Worm (Caenorhabditis elegans): Measurements from ENCODE around the gene cand-1.

Gene cand-1

ce11 chrV:16786012-16786411 lies 16.7 kb upstream of the cand-1 start:
- TF ChIP-seq elt-3 (tag; optimal IDR thresholded peaks at IDR 0.05) (no peak), ceh-28 (tag; optimal IDR thresholded peaks at IDR 0.05) (no peak), lin-39 (tag; optimal IDR thresholded peaks at IDR 0.05) (no peak)

- TF ChIP-seq snpc-4 (tag; optimal IDR thresholded peaks at IDR 0.05) = no peak
- no peak for TF ChIP-seq skn-1 (tag; optimal IDR thresholded peaks at IDR 0.05)
- no peak for TF ChIP-seq elt-3 (tag; optimal IDR thresholded peaks at IDR 0.05)
- no peak for TF ChIP-seq hmg-11 (tag; optimal IDR thresholded peaks at IDR 0.05)
- no peak for TF ChIP-seq ztf-11 (tag; optimal IDR thresholded peaks at IDR 0.05)
- no peak for TF ChIP-seq ceh-9 (tag; optimal IDR thresholded peaks at IDR 0.05)
- TF ChIP-seq sea-2 (GFP tag; optimal IDR thresholded peaks at IDR 0.05) = no peak
- TF ChIP-seq ceh-82 (tag; optimal IDR thresholded peaks at IDR 0.05) = no peak
- no peak for TF ChIP-seq ztf-4 (tag; optimal IDR thresholded peaks at IDR 0.05)
Measured at ce11 chrV:16788967-16789366, 13.7 kb upstream of the cand-1 start, which contains the start of gene immt-2. immt-2 (plus strand) TSS chrV:16789267.

DNA sequence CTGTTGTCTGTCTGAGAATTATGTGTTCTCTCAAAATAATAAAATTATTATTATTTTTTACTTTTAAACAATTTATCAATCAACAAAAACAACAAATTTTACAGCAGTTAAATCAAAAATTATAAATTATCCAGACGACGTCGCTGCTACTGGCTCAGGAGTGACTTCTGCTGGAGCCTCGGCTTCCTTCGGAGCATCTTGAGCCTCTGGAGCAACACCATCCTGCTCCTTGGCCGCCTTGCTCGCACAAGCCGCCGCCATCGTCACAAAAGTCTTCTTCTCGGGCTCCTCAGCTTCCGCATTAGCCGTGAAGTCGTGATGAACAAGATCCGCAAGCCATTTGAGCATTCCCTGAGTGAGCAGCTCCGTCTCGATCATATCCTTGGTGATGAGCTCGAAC lies 10.0 kb upstream of the cand-1 start:
- TF ChIP-seq egl-5 (tag; optimal IDR thresholded peaks at IDR 0.05) (no peak), fkh-2 (tag; optimal IDR thresholded peaks at IDR 0.05) (no peak), lin-39 (tag; optimal IDR thresholded peaks at IDR 0.05) (no peak), nhr-43 (tag; optimal IDR thresholded peaks at IDR 0.05; ENCODE audit: poor library complexity, severe bottlenecking) (no peak), elt-2 (tag; optimal IDR thresholded peaks at IDR 0.05) (no peak), ceh-28 (tag; optimal IDR thresholded peaks at IDR 0.05) (no peak), egl-27 (tag; optimal IDR thresholded peaks at IDR 0.05) (no peak), unc-62 (GFP tag; optimal IDR thresholded peaks at IDR 0.05) (no peak), ztf-4 (tag; optimal IDR thresholded peaks at IDR 0.05) (no peak), aly-2 (tag; optimal IDR thresholded peaks at IDR 0.05) (no peak), elt-3 (tag; optimal IDR thresholded peaks at IDR 0.05) (no peak), R02D3.7 (tag; optimal IDR thresholded peaks at IDR 0.05) (no peak), nhr-76 (tag; optimal IDR thresholded peaks at IDR 0.05) (no peak), nhr-237 (tag; optimal IDR thresholded peaks at IDR 0.05) (no peak), ceh-16 (tag; optimal IDR thresholded peaks at IDR 0.05) (no peak), tbx-2 (tag; optimal IDR thresholded peaks at IDR 0.05) (no peak), ztf-11 (tag; optimal IDR thresholded peaks at IDR 0.05) (no peak), sea-2 (GFP tag; optimal IDR thresholded peaks at IDR 0.05) (no peak), nhr-11 (tag; optimal IDR thresholded peaks at IDR 0.05) (no peak)

ce11 chrV:16793312-16793711 lies 9.4 kb upstream of the cand-1 start:
- TF ChIP-seq nhr-23 (tag; optimal IDR thresholded peaks at IDR 0.05) = no peak
- TF ChIP-seq nhr-237 (tag; optimal IDR thresholded peaks at IDR 0.05) = no peak
- no peak for TF ChIP-seq lin-39 (tag; optimal IDR thresholded peaks at IDR 0.05)
- TF ChIP-seq lsy-12 (tag; optimal IDR thresholded peaks at IDR 0.05) = no peak
- TF ChIP-seq unc-39 (tag; optimal IDR thresholded peaks at IDR 0.05) = no peak
- TF ChIP-seq nhr-67 (tag; optimal IDR thresholded peaks at IDR 0.05) = no peak
- TF ChIP-seq R02D3.7 (tag; optimal IDR thresholded peaks at IDR 0.05) = no peak
- TF ChIP-seq ceh-16 (tag; optimal IDR thresholded peaks at IDR 0.05) = no peak
- no peak for TF ChIP-seq ceh-28 (tag; optimal IDR thresholded peaks at IDR 0.05)
- no peak for TF ChIP-seq ztf-11 (tag; optimal IDR thresholded peaks at IDR 0.05)
- no peak for TF ChIP-seq eor-1 (tag; optimal IDR thresholded peaks at IDR 0.05)

DNA sequence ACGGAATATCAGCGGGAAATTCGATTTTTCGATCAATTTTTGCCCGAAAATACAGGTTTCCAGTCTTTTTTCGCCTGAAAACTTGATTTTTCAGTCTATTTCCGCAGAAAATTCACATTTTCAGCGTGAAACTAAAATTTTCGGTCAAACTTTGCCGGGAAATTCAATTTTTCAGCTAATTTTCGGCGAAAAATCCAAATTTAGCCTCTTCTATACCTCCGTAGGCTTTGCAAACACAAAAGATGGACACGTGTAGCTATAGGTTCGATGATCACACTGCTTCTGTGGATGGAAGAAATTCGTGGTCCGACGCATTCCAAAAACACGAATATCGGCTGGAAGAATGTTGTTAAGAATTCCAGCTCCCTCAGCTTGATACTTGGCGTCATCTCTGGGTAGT lies 8.6 kb upstream of the cand-1 start:
- TF ChIP-seq snpc-4 (tag; optimal IDR thresholded peaks at IDR 0.05) = no peak
- no peak for TF ChIP-seq ceh-16 (tag; optimal IDR thresholded peaks at IDR 0.05)
- TF ChIP-seq ZK546.5 (tag; optimal IDR thresholded peaks at IDR 0.05) = no peak
- no peak for TF ChIP-seq fos-1 (tag; optimal IDR thresholded peaks at IDR 0.05)
- no peak for TF ChIP-seq lin-15B (tag; optimal IDR thresholded peaks at IDR 0.05)
- TF ChIP-seq nhr-67 (tag; optimal IDR thresholded peaks at IDR 0.05) = no peak
- no peak for TF ChIP-seq lin-39 (tag; optimal IDR thresholded peaks at IDR 0.05)
- TF ChIP-seq pha-4 (tag; optimal IDR thresholded peaks at IDR 0.05) = no peak
- TF ChIP-seq ceh-82 (tag; optimal IDR thresholded peaks at IDR 0.05) = no peak
- TF ChIP-seq elt-2 (tag; optimal IDR thresholded peaks at IDR 0.05) = no peak
- no peak for TF ChIP-seq zag-1 (tag; optimal IDR thresholded peaks at IDR 0.05)
- TF ChIP-seq lsy-12 (tag; optimal IDR thresholded peaks at IDR 0.05) = no peak
- TF ChIP-seq nhr-12 (tag; optimal IDR thresholded peaks at IDR 0.05) = no peak
